Fruit fly (Drosophila melanogaster) whole organism, wandering third instar larva: ENCODE data around the gene Reg-2.

Experiments
- Abd-B ChIP-seq: fragments of >200 bp; optimal IDR thresholded peaks from 2 replicates; lab custom pipeline; 2017; ENCODE audit warnings: missing biosample characterization, missing genetic modification characterization
- CG32264 ChIP-seq: fragments of 200-800 bp; sonication (Bioruptor generic); optimal IDR thresholded peaks from 2 replicates; lab custom pipeline; 2016; ENCODE audit warnings: missing biosample characterization, missing genetic modification characterization
- CG9705 ChIP-seq: fragments of 200-800 bp; sonication (Bioruptor generic); optimal IDR thresholded peaks from 2 replicates; lab custom pipeline; 2018; ENCODE audit warnings: missing biosample characterization, mild to moderate bottlenecking, missing genetic modification characterization
- CrebA ChIP-seq: fragments of 200-800 bp; sonication (Bioruptor generic); optimal IDR thresholded peaks from 2 replicates; lab custom pipeline; 2016; ENCODE audit warnings: missing biosample characterization, mild to moderate bottlenecking, missing genetic modification characterization, borderline replicate concordance
- Dfd ChIP-seq: fragments of >200 bp; optimal IDR thresholded peaks from 2 replicates; lab custom pipeline; 2017; ENCODE audit warnings: missing biosample characterization, missing genetic modification characterization
- Dif ChIP-seq: fragments of 200-275, 200-300 bp; sonication (Bioruptor generic); optimal IDR thresholded peaks from 2 replicates; lab custom pipeline; 2018; ENCODE audit warnings: missing biosample characterization, missing genetic modification characterization; ENCODE audit not compliant: partially characterized antibody
- GATAd ChIP-seq: sonication (Bioruptor generic); optimal IDR thresholded peaks from 2 replicates; lab custom pipeline; 2016; ENCODE audit warnings: missing biosample characterization, missing genetic modification characterization
- HLH106 ChIP-seq: fragments of 200-800 bp; optimal IDR thresholded peaks from 3 replicates; lab custom pipeline; 2019; ENCODE audit warnings: missing biosample characterization, mild to moderate bottlenecking, missing genetic modification characterization, moderate library complexity
- Hnf4 ChIP-seq: fragments of 200-800 bp; sonication (Bioruptor generic); optimal IDR thresholded peaks from 2 replicates; lab custom pipeline; 2016; ENCODE audit warnings: missing biosample characterization, mild to moderate bottlenecking, missing genetic modification characterization
- Hr78 ChIP-seq: fragments of >200 bp; optimal IDR thresholded peaks from 2 replicates; lab custom pipeline; 2017; ENCODE audit warnings: missing biosample characterization, missing genetic modification characterization
- Hr83 ChIP-seq: fragments of 200-300 bp; sonication (Bioruptor generic); optimal IDR thresholded peaks from 2 replicates; lab custom pipeline; 2016; ENCODE audit warnings: missing biosample characterization, mild to moderate bottlenecking, missing genetic modification characterization, moderate library complexity; ENCODE audit not compliant: poor library complexity, severe bottlenecking
- Jra ChIP-seq: sonication (Bioruptor generic); optimal IDR thresholded peaks from 2 replicates; lab custom pipeline; 2016; ENCODE audit warnings: missing biosample characterization, missing genetic modification characterization
- Mio ChIP-seq: sonication (Bioruptor generic); optimal IDR thresholded peaks from 2 replicates; lab custom pipeline; 2016; ENCODE audit warnings: missing biosample characterization, missing genetic modification characterization
- Myc ChIP-seq: fragments of >200 bp; optimal IDR thresholded peaks from 2 replicates; lab custom pipeline; 2017
- N ChIP-seq: fragments of >200 bp; optimal IDR thresholded peaks from 2 replicates; lab custom pipeline; 2018; ENCODE audit warnings: missing biosample characterization, missing external identifiers, missing genetic modification characterization
- OdsH ChIP-seq: fragments of 200-800 bp; sonication (Bioruptor generic); optimal IDR thresholded peaks from 2 replicates; lab custom pipeline; 2016; ENCODE audit warnings: missing biosample characterization, mild to moderate bottlenecking, missing genetic modification characterization
- Rel ChIP-seq, 2 experiments: fragments of 200-800 bp; sonication (Bioruptor generic) in 1 of 2; optimal IDR thresholded peaks; 2 replicates in 1 of 2; 3 replicates in 1 of 2; lab custom pipeline; 2016 to 2019; ENCODE audit warnings: mild to moderate bottlenecking in 2 of 2, missing biosample characterization in 2 of 2, missing genetic modification characterization in 2 of 2, moderate library complexity in 1 of 2
- Sp1 ChIP-seq: fragments of 200-800 bp; sonication (Bioruptor generic); optimal IDR thresholded peaks from 3 replicates; lab custom pipeline; 2019; ENCODE audit warnings: missing biosample characterization, mild to moderate bottlenecking, missing genetic modification characterization, moderate library complexity
- Vsx2 ChIP-seq: fragments of 200-300, 225-300 bp; sonication (Bioruptor generic); optimal IDR thresholded peaks from 2 replicates; lab custom pipeline; 2018; ENCODE audit warnings: missing biosample characterization, missing genetic modification characterization; ENCODE audit not compliant: partially characterized antibody
- br ChIP-seq: fragments of 200-800 bp; sonication (Bioruptor generic); optimal IDR thresholded peaks from 2 replicates; lab custom pipeline; 2016; ENCODE audit warnings: missing biosample characterization, missing genetic modification characterization
- brk ChIP-seq: fragments of 200-800 bp; sonication (Bioruptor generic); optimal IDR thresholded peaks from 2 replicates; lab custom pipeline; 2016; ENCODE audit warnings: missing biosample characterization, mild to moderate bottlenecking, missing genetic modification characterization
- dl ChIP-seq, 2 experiments: fragments of 175-275, 200-275 bp in 1 of 2; fragments of 200-275 bp in 1 of 2; sonication (Bioruptor generic); optimal IDR thresholded peaks; lab custom pipeline; 2018; ENCODE audit warnings: mild to moderate bottlenecking in 2 of 2, missing biosample characterization in 2 of 2, missing genetic modification characterization in 2 of 2, moderate library complexity in 2 of 2; ENCODE audit not compliant: partially characterized antibody in 2 of 2, insufficient read depth in 1 of 2
- dmrt93B ChIP-seq: fragments of 200-800 bp; sonication (Bioruptor generic); optimal IDR thresholded peaks from 2 replicates; lab custom pipeline; 2018; ENCODE audit warnings: missing biosample characterization, mild to moderate bottlenecking, missing genetic modification characterization
- dsf ChIP-seq: sonication (Bioruptor generic); optimal IDR thresholded peaks from 2 replicates; lab custom pipeline; 2016; ENCODE audit warnings: missing biosample characterization, missing genetic modification characterization, borderline replicate concordance
- ey ChIP-seq: fragments of 200-800 bp; sonication (Bioruptor generic); optimal IDR thresholded peaks from 2 replicates; lab custom pipeline; 2016; ENCODE audit warnings: missing biosample characterization, missing genetic modification characterization
- foxo ChIP-seq, 2 experiments: fragments of 200-800 bp; sonication (Bioruptor generic); optimal IDR thresholded peaks; 2 replicates in 1 of 2; 3 replicates in 1 of 2; lab custom pipeline; 2016 to 2017; ENCODE audit warnings: missing biosample characterization in 2 of 2, missing genetic modification characterization in 2 of 2
- fru ChIP-seq: fragments of 200-800 bp; sonication (Bioruptor generic); optimal IDR thresholded peaks from 3 replicates; lab custom pipeline; 2016; ENCODE audit warnings: missing biosample characterization, mild to moderate bottlenecking, missing genetic modification characterization
- jim ChIP-seq: fragments of 175-275, 200-325 bp; sonication (Bioruptor generic); optimal IDR thresholded peaks from 2 replicates; lab custom pipeline; 2016; ENCODE audit warnings: missing biosample characterization, mild to moderate bottlenecking, missing genetic modification characterization
- lola ChIP-seq: fragments of >200 bp; optimal IDR thresholded peaks from 2 replicates; lab custom pipeline; 2017; ENCODE audit warnings: missing biosample characterization, missing genetic modification characterization
- pan ChIP-seq: fragments of >200 bp; optimal IDR thresholded peaks from 2 replicates; lab custom pipeline; 2017
- psq ChIP-seq: fragments of 200-800 bp; sonication (Bioruptor generic); optimal IDR thresholded peaks from 3 replicates; lab custom pipeline; 2017; ENCODE audit warnings: missing biosample characterization, mild to moderate bottlenecking, missing genetic modification characterization, moderate library complexity
- rgr ChIP-seq: fragments of 200-800 bp; sonication (Bioruptor generic); optimal IDR thresholded peaks from 3 replicates; lab custom pipeline; 2016; ENCODE audit warnings: missing biosample characterization, mild to moderate bottlenecking, missing genetic modification characterization
- sage ChIP-seq: fragments of 200-800 bp; sonication (Bioruptor generic); optimal IDR thresholded peaks from 2 replicates; lab custom pipeline; 2016; ENCODE audit warnings: missing biosample characterization, mild to moderate bottlenecking, missing genetic modification characterization
- sv ChIP-seq: fragments of 200-800 bp; sonication (Bioruptor generic); optimal IDR thresholded peaks from 3 replicates; lab custom pipeline; 2016; ENCODE audit warnings: missing biosample characterization, missing genetic modification characterization
- tai ChIP-seq: sonication (Bioruptor generic); optimal IDR thresholded peaks from 2 replicates; lab custom pipeline; 2016; ENCODE audit warnings: missing biosample characterization, missing genetic modification characterization
- usp ChIP-seq: fragments of >200 bp; optimal IDR thresholded peaks from 2 replicates; lab custom pipeline; 2017; ENCODE audit warnings: missing biosample characterization, missing genetic modification characterization
- woc ChIP-seq: sonication (Bioruptor generic); optimal IDR thresholded peaks from 2 replicates; lab custom pipeline; 2016; ENCODE audit warnings: missing biosample characterization, mild to moderate bottlenecking, missing genetic modification characterization

Reg-2 gene

DNA sequence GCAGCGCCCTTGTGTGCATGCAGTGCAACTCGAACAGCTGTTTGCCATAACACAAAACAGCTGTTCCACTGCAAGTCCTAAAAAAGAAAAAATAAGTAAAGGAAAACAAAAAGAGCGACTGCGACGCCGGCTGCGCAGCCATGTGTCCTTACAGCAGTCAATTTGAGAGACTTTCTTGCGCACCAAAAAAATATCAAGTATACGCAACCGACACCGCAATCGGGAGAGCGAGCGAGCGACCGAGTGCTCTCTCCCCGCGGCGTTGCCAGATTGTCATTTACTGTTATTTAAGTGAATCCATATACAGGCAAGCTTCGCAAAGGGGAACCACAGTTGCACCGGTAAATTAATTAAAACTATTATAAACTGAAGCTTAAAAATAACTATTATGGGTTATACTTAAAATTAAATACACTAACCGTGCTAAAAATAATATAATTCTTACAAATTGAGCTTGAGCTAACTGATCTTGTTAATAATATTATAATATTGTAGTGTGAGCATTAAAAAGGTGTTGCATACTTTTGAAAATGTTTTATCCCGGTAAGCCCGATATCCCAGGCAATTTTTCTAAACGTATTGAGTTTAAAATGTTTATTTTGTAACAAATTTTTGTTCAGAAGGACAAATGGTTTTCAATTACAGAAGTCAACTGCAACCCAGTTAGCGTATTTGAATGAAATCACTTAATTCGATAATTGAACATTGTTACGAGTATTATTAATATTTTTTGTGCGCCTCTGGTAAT is 23.7 kb upstream of the Reg-2 start (continued):
- no peak for TF ChIP-seq CrebA (GFP tag; lab: Kevin White, UChicago)
- no peak for TF ChIP-seq Hr78 (GFP tag; lab: Kevin White, UChicago)
- TF ChIP-seq Abd-B (GFP tag; lab: Kevin White, UChicago): no peak
- peak; percentile 12 for TF ChIP-seq HLH106 (tag; lab: Kevin White, UChicago)
- peak in 1 of 2 experiments; percentile 39 for TF ChIP-seq foxo (GFP tag; optimal IDR thresholded peaks at IDR 0.05; lab: Kevin White, UChicago)
- no peak for TF ChIP-seq jim (GFP tag; lab: Kevin White, UChicago)
- TF ChIP-seq, all 38 proteins: peak for 10

DNA sequence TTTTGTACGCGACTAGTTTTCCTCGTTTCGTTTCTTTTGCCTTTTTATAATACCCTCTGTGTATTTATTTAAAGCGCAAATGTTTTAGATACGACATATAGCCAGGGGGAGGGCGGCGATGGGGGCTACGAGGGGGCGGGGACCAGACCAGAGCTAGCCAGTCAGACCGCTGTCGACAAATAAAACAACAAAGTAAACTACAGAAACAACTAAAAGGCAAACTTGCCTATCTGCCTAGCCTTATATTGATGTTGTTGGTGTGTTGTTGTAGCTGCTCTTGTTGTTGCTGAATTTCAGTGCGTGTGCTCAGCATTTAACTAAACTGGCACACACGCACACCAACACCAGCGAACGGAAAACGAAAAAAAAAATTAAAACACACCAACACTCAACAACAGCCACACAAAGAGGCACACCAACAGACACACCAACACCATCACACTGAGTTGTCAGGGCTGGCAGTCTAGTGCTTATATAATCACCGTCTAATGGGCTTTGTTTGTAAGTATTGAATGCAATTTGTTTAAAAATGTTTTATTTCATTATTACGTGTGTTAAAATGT is 23.1 kb upstream of the Reg-2 start:
- TF ChIP-seq Mio (GFP tag; lab: Kevin White, UChicago) (no peak), usp (GFP tag; lab: Kevin White, UChicago) (no peak)

DNA sequence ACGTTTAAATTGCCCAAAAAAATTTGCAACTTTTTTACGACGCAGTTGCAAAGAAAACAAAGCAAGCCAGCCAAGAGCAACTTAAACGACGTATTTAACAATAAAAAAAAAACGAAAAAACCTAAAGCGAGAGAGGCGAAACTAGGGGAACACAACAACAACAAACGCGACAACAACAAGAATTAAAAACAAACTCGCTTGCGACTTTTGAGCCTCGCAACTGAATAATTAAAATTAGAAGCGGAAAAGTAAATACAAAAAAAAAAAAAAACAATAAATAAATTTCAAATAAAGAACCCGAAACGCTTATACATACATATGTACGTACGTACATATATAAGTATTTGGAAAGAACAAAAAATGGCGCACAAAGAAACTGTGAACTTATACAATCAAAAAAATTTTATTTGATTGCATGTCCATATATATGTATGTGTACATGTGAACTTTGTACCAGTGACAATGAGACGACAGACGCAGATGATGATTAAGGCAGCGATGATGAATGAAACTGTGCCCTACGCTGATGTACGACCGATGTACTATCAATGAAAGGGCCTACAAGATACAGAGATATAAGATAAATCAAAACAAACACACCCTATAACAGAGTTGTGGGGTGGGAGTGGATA is 22.4 kb upstream of the Reg-2 start:
- TF ChIP-seq Hnf4 (GFP tag; lab: Kevin White, UChicago) (peak; percentile 42), Rel (GFP tag; optimal IDR thresholded peaks at IDR 0.05; lab: Kevin White, UChicago) (no peak), Rel (tag; optimal IDR thresholded peaks at IDR 0.05; lab: Kevin White, UChicago) (no peak)

DNA sequence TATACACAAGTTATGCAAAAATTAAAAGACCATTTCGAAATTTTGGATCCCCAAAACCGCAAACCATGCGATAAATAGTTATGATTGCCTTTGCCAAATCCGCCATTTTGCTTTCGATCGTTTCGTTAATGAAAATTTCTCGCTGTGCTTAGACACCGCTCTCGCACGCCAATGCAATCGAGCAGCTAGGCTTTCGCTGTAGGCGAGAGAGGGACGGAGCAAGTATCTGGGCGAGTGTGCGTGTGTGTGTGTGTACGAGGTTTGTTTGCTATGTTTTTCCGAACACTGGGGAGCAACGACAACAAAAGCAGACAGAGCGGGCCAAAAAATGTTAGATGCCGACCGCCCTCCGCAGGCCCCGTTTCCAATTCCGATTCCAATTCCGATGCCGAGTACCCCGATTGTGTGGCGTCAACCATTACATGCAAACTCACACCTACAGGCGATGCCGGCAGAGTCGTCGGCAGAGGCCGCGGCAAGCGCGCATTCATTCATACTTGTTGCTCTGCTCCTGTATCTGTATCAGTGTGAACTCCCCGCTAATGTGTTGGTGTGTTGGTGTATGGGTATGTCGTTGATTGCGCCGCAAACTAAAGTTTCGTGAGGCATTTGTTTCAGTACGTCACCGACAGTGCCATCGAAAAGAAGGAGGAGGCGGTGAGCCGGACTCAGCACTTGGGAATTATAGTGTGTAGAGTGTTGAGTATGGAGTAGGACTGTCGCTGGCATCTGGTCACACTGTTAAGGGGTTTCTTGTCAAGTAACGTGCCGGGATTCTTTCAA is 21.6 kb upstream of the Reg-2 start:
- TF ChIP-seq foxo (GFP tag; optimal IDR thresholded peaks at IDR 0.05; lab: Kevin White, UChicago) (peak in 1 of 2 experiments; percentile 17), Hr83 (GFP tag; lab: Kevin White, UChicago) (peak; percentile 78), Jra (GFP tag; lab: Kevin White, UChicago) (no peak), rgr (GFP tag; lab: Kevin White, UChicago) (peak; percentile 31), Hr78 (GFP tag; lab: Kevin White, UChicago) (no peak), lola (GFP tag; lab: Kevin White, UChicago) (no peak), CrebA (GFP tag; lab: Kevin White, UChicago) (peak; percentile 81), brk (peak; percentile 62), dsf (GFP tag; lab: Kevin White, UChicago) (no peak), dl (GFP tag; optimal IDR thresholded peaks at IDR 0.05; lab: Kevin White, UChicago; ENCODE audit: insufficient read depth in 1 of 2, partially characterized antibody in 2 of 2) (peak in 1 of 2 experiments; percentile 40), Hnf4 (GFP tag; lab: Kevin White, UChicago) (peak; percentile 48), fru (GFP tag; lab: Kevin White, UChicago) (peak; percentile 57), Sp1 (GFP tag; lab: Kevin White, UChicago) (peak; percentile 31), dmrt93B (GFP tag; lab: Kevin White, UChicago) (peak; percentile 6), br (no peak), usp (GFP tag; lab: Kevin White, UChicago) (no peak), sage (GFP tag; lab: Kevin White, UChicago) (no peak), GATAd (no peak), OdsH (peak; percentile 43), Abd-B (GFP tag; lab: Kevin White, UChicago) (no peak), psq (peak; percentile 67), Dfd (GFP tag; lab: Kevin White, UChicago) (no peak), Myc (lab: Kevin White, UChicago) (no peak), tai (no peak), CG9705 (GFP tag; lab: Kevin White, UChicago) (no peak), jim (GFP tag; lab: Kevin White, UChicago) (no peak), HLH106 (tag; lab: Kevin White, UChicago) (peak; percentile 28), CG32264 (no peak), ey (GFP tag; lab: Kevin White, UChicago) (no peak), sv (GFP tag; lab: Kevin White, UChicago) (peak; percentile 6), Dif (GFP tag; lab: Kevin White, UChicago) (peak; percentile 19), N (GFP tag; lab: Kevin White, UChicago) (peak; percentile 85), Mio (GFP tag; lab: Kevin White, UChicago) (no peak), woc (peak; percentile 41), Rel (GFP tag; optimal IDR thresholded peaks at IDR 0.05; lab: Kevin White, UChicago) (peak; percentile 61), Rel (tag; optimal IDR thresholded peaks at IDR 0.05; lab: Kevin White, UChicago) (peak; percentile 94), pan (lab: Kevin White, UChicago) (no peak), Vsx2 (GFP tag; lab: Kevin White, UChicago) (no peak)
